Worm (Caenorhabditis elegans) whole organism, late embryonic: ENCODE measurements around the gene ZK218.4.

Experiments used
- F13H6.1 ChIP-seq: sonication (generic microtip); optimal IDR thresholded peaks from 2 replicates; lab custom pipeline; 2016; ENCODE audit warnings: missing genetic modification characterization, missing compliant biosample characterization
- ama-1 ChIP-seq: fragments of 150-350 bp; optimal IDR thresholded peaks from 2 replicates; lab custom pipeline; 2014
- ceh-48 ChIP-seq: sonication (generic microtip); optimal IDR thresholded peaks from 2 replicates; lab custom pipeline; 2016; ENCODE audit warnings: missing genetic modification characterization, inconsistent platforms, missing compliant biosample characterization
- elt-4 ChIP-seq: sonication (generic microtip); optimal IDR thresholded peaks from 2 replicates; lab custom pipeline; 2016; ENCODE audit warnings: missing genetic modification characterization, missing compliant biosample characterization
- fkh-10 ChIP-seq: fragments of 150-350 bp; optimal IDR thresholded peaks from 2 replicates; lab custom pipeline; 2014; ENCODE audit warnings: missing biosample characterization, missing genetic modification reagents, missing genetic modification characterization
- nhr-11 ChIP-seq: fragments of 150-350 bp; optimal IDR thresholded peaks from 2 replicates; lab custom pipeline; 2014; ENCODE audit warnings: missing biosample characterization, missing genetic modification characterization
- pqm-1 ChIP-seq: sonication (generic microtip); optimal IDR thresholded peaks from 2 replicates; lab custom pipeline; 2016; ENCODE audit warnings: missing genetic modification characterization, missing compliant biosample characterization
- tbx-2 ChIP-seq: sonication (generic microtip); optimal IDR thresholded peaks from 2 replicates; lab custom pipeline; 2016; ENCODE audit warnings: missing genetic modification characterization, missing compliant biosample characterization

ce11 chrV:17105483-17105882, 6.8 kb downstream of the ZK218.4 start, which contains the start of gene ZK218.7:
- TF ChIP-seq tbx-2 (tag; lab: Kevin White, UChicago), result no peak
- no peak for TF ChIP-seq ceh-48 (tag; lab: Kevin White, UChicago)
- TF ChIP-seq F13H6.1 (tag; lab: Kevin White, UChicago), result no peak
- no peak for TF ChIP-seq ama-1 (lab: Kevin White, UChicago)
- no peak for TF ChIP-seq elt-4 (tag; lab: Kevin White, UChicago)
- no peak for TF ChIP-seq pqm-1 (tag; lab: Kevin White, UChicago)
- no peak for TF ChIP-seq fkh-10
- TF ChIP-seq nhr-11, result no peak
